Worm (Caenorhabditis elegans) whole organism, L1 larva: ENCODE results near the gene srh-204.

Experiments used
- alr-1 ChIP-seq: fragments of 200-800 bp; sonication (Bioruptor generic); optimal IDR thresholded peaks from 2 replicates; lab custom pipeline; 2018; ENCODE audit warnings: borderline replicate concordance, mild to moderate bottlenecking, missing genetic modification characterization, missing compliant biosample characterization
- ceh-82 ChIP-seq, 3 experiments: fragments of 150-350 bp in 1 of 3; sonication (generic microtip) in 2 of 3; optimal IDR thresholded peaks; 2 replicates each; lab custom pipeline; 2014 to 2017; ENCODE audit warnings: missing biosample characterization in 3 of 3, missing genetic modification characterization in 3 of 3
- ces-1 ChIP-seq: fragments of 150-350 bp; optimal IDR thresholded peaks from 2 replicates; lab custom pipeline; 2014; ENCODE audit warnings: missing biosample characterization, missing genetic modification reagents, missing genetic modification characterization
- fkh-10 ChIP-seq: sonication (generic microtip); optimal IDR thresholded peaks from 2 replicates; lab custom pipeline; 2017; ENCODE audit warnings: missing biosample characterization, missing genetic modification reagents, missing genetic modification characterization
- mep-1 ChIP-seq: fragments of 150-350 bp; optimal IDR thresholded peaks from 2 replicates; lab custom pipeline; 2014; ENCODE audit warnings: missing biosample characterization, missing genetic modification characterization
- sox-4 ChIP-seq: sonication (generic microtip); optimal IDR thresholded peaks from 2 replicates; lab custom pipeline; 2016; ENCODE audit warnings: missing genetic modification characterization, missing compliant biosample characterization
- tbx-2 ChIP-seq: sonication (generic microtip); optimal IDR thresholded peaks from 2 replicates; lab custom pipeline; 2016; ENCODE audit warnings: missing genetic modification characterization, missing compliant biosample characterization

DNA sequence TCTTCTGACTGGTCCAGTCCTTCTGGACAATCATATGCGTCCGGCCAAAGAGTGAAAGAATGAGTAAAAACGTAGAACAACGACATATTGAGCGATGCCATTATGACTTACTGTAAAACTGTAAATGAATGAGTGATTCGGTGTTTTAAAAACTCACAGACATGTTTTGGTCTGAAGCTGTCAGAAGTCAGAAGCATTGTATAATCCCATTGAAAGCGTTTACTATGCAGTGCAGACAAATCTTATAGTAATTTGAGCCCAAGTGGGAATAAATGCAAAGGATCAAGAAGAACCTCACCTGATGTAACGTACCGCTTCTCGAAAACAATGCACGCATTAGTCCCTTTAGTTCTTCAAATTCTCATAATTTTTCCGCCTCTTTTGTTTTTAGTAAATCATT lies 19.9 kb upstream of the srh-204 start, which contains the start of gene srt-3:
- TF ChIP-seq fkh-10 (no peak), alr-1 (tag; lab: Kevin White, UChicago) (no peak), sox-4 (tag; lab: Kevin White, UChicago) (no peak), ces-1 (GFP tag; lab: Kevin White, UChicago) (no peak), mep-1 (tag; lab: Kevin White, UChicago) (no peak), tbx-2 (no peak), ceh-82 (tag; optimal IDR thresholded peaks at IDR 0.05; lab: Kevin White, UChicago) (no peak)
